Fruit fly (Drosophila melanogaster) whole organism, embryonic: ENCODE results near the gene CG31233.

Experiments used
- BEAF-32 ChIP-seq: fragments of 200-800 bp; sonication (Bioruptor generic); optimal IDR thresholded peaks from 3 replicates; lab custom pipeline; 2017; ENCODE audit warnings: missing biosample characterization, missing genetic modification characterization, mild to moderate bottlenecking, moderate library complexity, missing genetic modification reagents
- CG10147 ChIP-seq: fragments of 200-800 bp; sonication (Bioruptor generic); optimal IDR thresholded peaks from 2 replicates; lab custom pipeline; 2019; ENCODE audit warnings: missing biosample characterization, mild to moderate bottlenecking, missing genetic modification characterization, moderate library complexity
- CG10462 ChIP-seq: fragments of 200-800 bp; sonication (Bioruptor generic); optimal IDR thresholded peaks from 2 replicates; lab custom pipeline; 2016; ENCODE audit warnings: missing biosample characterization, missing genetic modification characterization
- CG12219 ChIP-seq: fragments of 200-800 bp; sonication (Bioruptor generic); optimal IDR thresholded peaks from 3 replicates; lab custom pipeline; 2018; ENCODE audit warnings: missing biosample characterization, mild to moderate bottlenecking, missing genetic modification characterization
- CG1529 ChIP-seq: fragments of 200-800 bp; sonication (Bioruptor generic); optimal IDR thresholded peaks from 3 replicates; lab custom pipeline; 2018; ENCODE audit warnings: missing biosample characterization, missing genetic modification characterization
- CG17829 ChIP-seq: fragments of 200-800 bp; optimal IDR thresholded peaks from 2 replicates; lab custom pipeline; 2019; ENCODE audit warnings: missing biosample characterization, mild to moderate bottlenecking, missing genetic modification characterization, moderate library complexity
- CG3407 ChIP-seq: fragments of 200-800 bp; sonication (Bioruptor generic); optimal IDR thresholded peaks from 2 replicates; lab custom pipeline; 2018; ENCODE audit warnings: missing biosample characterization, mild to moderate bottlenecking, missing genetic modification characterization
- CG5180 ChIP-seq: fragments of 200-800 bp; sonication (Bioruptor generic); optimal IDR thresholded peaks from 3 replicates; lab custom pipeline; 2017; ENCODE audit warnings: missing biosample characterization, missing genetic modification characterization, mild to moderate bottlenecking, moderate library complexity, missing genetic modification reagents
- CG5953 ChIP-seq: fragments of 200-800 bp; sonication (Bioruptor generic); IDR thresholded peaks from 2 replicates; pipeline ENCODE4 v1.3.6; 2022; ENCODE audit warnings: missing biosample characterization, missing genetic modification characterization
- CG6689 ChIP-seq: fragments of 200-800 bp; sonication (Bioruptor generic); IDR thresholded peaks from 2 replicates; pipeline ENCODE4 v1.3.6; 2022; ENCODE audit warnings: missing biosample characterization, missing genetic modification characterization
- CG7357 ChIP-seq: fragments of 200-800 bp; sonication (Bioruptor generic); IDR thresholded peaks from 3 replicates; pipeline ENCODE4 v1.3.6; 2022; ENCODE audit warnings: missing biosample characterization, missing genetic modification characterization
- CG7745 ChIP-seq: fragments of 200-800 bp; sonication (Bioruptor generic); optimal IDR thresholded peaks from 2 replicates; lab custom pipeline; 2018; ENCODE audit warnings: missing biosample characterization, mild to moderate bottlenecking, missing genetic modification characterization, moderate library complexity
- CG7839 ChIP-seq: fragments of 200-800 bp; sonication (Bioruptor generic); optimal IDR thresholded peaks from 3 replicates; lab custom pipeline; 2018; ENCODE audit warnings: missing biosample characterization, mild to moderate bottlenecking, missing genetic modification characterization, moderate library complexity
- CG8359 ChIP-seq: fragments of 200-800 bp; sonication (Bioruptor generic); optimal IDR thresholded peaks from 2 replicates; lab custom pipeline; 2017; ENCODE audit warnings: missing biosample characterization, mild to moderate bottlenecking, missing genetic modification characterization, borderline replicate concordance
- CG9437 ChIP-seq: fragments of 200-800 bp; sonication (Bioruptor generic); optimal IDR thresholded peaks from 2 replicates; lab custom pipeline; 2018; ENCODE audit warnings: missing biosample characterization, mild to moderate bottlenecking, missing genetic modification characterization
- CG9609 ChIP-seq: fragments of 200-800 bp; sonication (Bioruptor generic); optimal IDR thresholded peaks from 3 replicates; lab custom pipeline; 2016; ENCODE audit warnings: missing biosample characterization, missing genetic modification characterization
- Dip2 ChIP-seq: fragments of 200-800 bp; sonication (Bioruptor generic); IDR thresholded peaks from 2 replicates; pipeline ENCODE4 v1.3.6; 2022; ENCODE audit warnings: missing biosample characterization, missing genetic modification characterization
- Dp ChIP-seq: fragments of 200-800 bp; sonication (Bioruptor generic); optimal IDR thresholded peaks from 2 replicates; lab custom pipeline; 2018; ENCODE audit warnings: missing biosample characterization, mild to moderate bottlenecking, missing genetic modification characterization, moderate library complexity
- GATAe ChIP-seq: fragments of 200-800 bp; sonication (Bioruptor generic); conservative IDR thresholded peaks from 2 replicates; pipeline ENCODE4 v1.3.6; 2022; ENCODE audit warnings: missing biosample characterization, missing genetic modification characterization
- MBD-R2 ChIP-seq: fragments of 200-800 bp; sonication (Bioruptor generic); IDR thresholded peaks from 2 replicates; pipeline ENCODE4 v1.3.6; 2022; ENCODE audit warnings: missing biosample characterization, missing genetic modification characterization
- Nf-YA ChIP-seq: fragments of 200-800 bp; sonication (Bioruptor generic); IDR thresholded peaks from 2 replicates; pipeline ENCODE4 v1.3.6; 2022; ENCODE audit warnings: missing biosample characterization, missing genetic modification characterization
- Optix ChIP-seq: fragments of 200-800 bp; sonication (Bioruptor generic); IDR thresholded peaks from 3 replicates; pipeline ENCODE4 v1.3.6; 2022; ENCODE audit warnings: missing biosample characterization, missing genetic modification characterization
- Ravus ChIP-seq: fragments of 200-800 bp; sonication (Bioruptor generic); IDR thresholded peaks from 2 replicates; pipeline ENCODE4 v1.3.6; 2022; ENCODE audit warnings: missing biosample characterization, missing genetic modification characterization
- Rfx ChIP-seq: fragments of 200-800 bp; sonication (Bioruptor generic); IDR thresholded peaks from 2 replicates; pipeline ENCODE4 v1.3.6; 2022; ENCODE audit warnings: missing biosample characterization, missing genetic modification characterization
- Side ChIP-seq: fragments of 200-800 bp; sonication (Bioruptor generic); optimal IDR thresholded peaks from 2 replicates; lab custom pipeline; 2016; ENCODE audit warnings: missing biosample characterization, missing genetic modification characterization
- Sry-δ ChIP-seq: fragments of 200-800 bp; sonication (Bioruptor generic); optimal IDR thresholded peaks from 2 replicates; lab custom pipeline; 2016; ENCODE audit warnings: missing biosample characterization, missing genetic modification characterization
- Taf1 ChIP-seq: fragments of 200-800 bp; sonication (Bioruptor generic); IDR thresholded peaks from 2 replicates; pipeline ENCODE4 v1.3.6; 2022; ENCODE audit warnings: missing biosample characterization, missing genetic modification characterization
- ara ChIP-seq: fragments of 200-800 bp; sonication (Bioruptor generic); IDR thresholded peaks from 2 replicates; pipeline ENCODE4 v1.3.6; 2022; ENCODE audit warnings: missing biosample characterization, missing genetic modification characterization
- bbx ChIP-seq: fragments of 200-800 bp; sonication (Bioruptor generic); IDR thresholded peaks from 2 replicates; pipeline ENCODE4 v1.3.6; 2022; ENCODE audit warnings: missing biosample characterization, missing genetic modification characterization; ENCODE audit not compliant: partially characterized antibody
- danr ChIP-seq: fragments of 200-800 bp; sonication (Bioruptor generic); IDR thresholded peaks from 2 replicates; pipeline ENCODE4 v1.3.6; 2022; ENCODE audit warnings: missing biosample characterization, missing genetic modification characterization
- dpn ChIP-seq, 2 experiments: fragments of 200-800 bp; sonication (Bioruptor generic); optimal IDR thresholded peaks; 3 replicates each; lab custom pipeline; 2016; ENCODE audit warnings: missing biosample characterization in 2 of 2, missing genetic modification characterization in 2 of 2
- ems ChIP-seq: fragments of 200-800 bp; sonication (Bioruptor generic); optimal IDR thresholded peaks from 3 replicates; lab custom pipeline; 2016; ENCODE audit warnings: missing biosample characterization, missing genetic modification characterization
- eve ChIP-seq, 2 experiments: fragments of >200 bp; optimal IDR thresholded peaks; 2 replicates each; lab custom pipeline; 2017; ENCODE audit warnings: missing biosample characterization in 2 of 2, missing genetic modification characterization in 2 of 2
- ewg ChIP-seq: fragments of 200-800 bp; sonication (Bioruptor generic); optimal IDR thresholded peaks from 3 replicates; lab custom pipeline; 2017; ENCODE audit warnings: mild to moderate bottlenecking, missing biosample characterization, missing genetic modification reagents, missing genetic modification characterization
- kah ChIP-seq: fragments of 200-800 bp; sonication (Bioruptor generic); optimal IDR thresholded peaks from 2 replicates; lab custom pipeline; 2018; ENCODE audit warnings: missing biosample characterization, mild to moderate bottlenecking, missing genetic modification characterization
- knrl ChIP-seq: fragments of 200-800 bp; sonication (Bioruptor generic); IDR thresholded peaks from 3 replicates; pipeline ENCODE4 v1.3.6; 2022; ENCODE audit warnings: missing biosample characterization, missing genetic modification characterization; ENCODE audit not compliant: partially characterized antibody
- mam ChIP-seq: fragments of 200-800 bp; sonication (Bioruptor generic); optimal IDR thresholded peaks from 3 replicates; lab custom pipeline; 2016; ENCODE audit warnings: missing biosample characterization, missing genetic modification characterization
- pb ChIP-seq: fragments of 200-800 bp; sonication (Bioruptor generic); optimal IDR thresholded peaks from 3 replicates; lab custom pipeline; 2016; ENCODE audit warnings: missing biosample characterization, missing genetic modification characterization
- phol ChIP-seq: fragments of 200-800 bp; sonication (Bioruptor generic); optimal IDR thresholded peaks from 3 replicates; lab custom pipeline; 2018; ENCODE audit warnings: missing biosample characterization, mild to moderate bottlenecking, missing genetic modification characterization, moderate library complexity
- pros ChIP-seq: fragments of 200-800 bp; sonication (Bioruptor generic); optimal IDR thresholded peaks from 3 replicates; lab custom pipeline; 2019; ENCODE audit warnings: missing biosample characterization, mild to moderate bottlenecking, missing genetic modification characterization, moderate library complexity
- sc ChIP-seq, 3 experiments: fragments of >200 bp in 2 of 3; fragments of 200-800 bp in 1 of 3; sonication (Bioruptor generic) in 1 of 3; optimal IDR thresholded peaks; 2 replicates in 2 of 3; 3 replicates in 1 of 3; lab custom pipeline; 2017; ENCODE audit warnings: mild to moderate bottlenecking in 1 of 3, missing biosample characterization in 1 of 3, missing genetic modification characterization in 1 of 3, missing genetic modification reagents in 1 of 3
- slbo ChIP-seq: fragments of 200-800 bp; sonication (Bioruptor generic); IDR thresholded peaks from 2 replicates; pipeline ENCODE4 v1.3.6; 2022; ENCODE audit warnings: missing biosample characterization, missing genetic modification characterization
- sob ChIP-seq: fragments of 200-800 bp; sonication (Bioruptor generic); IDR thresholded peaks from 2 replicates; pipeline ENCODE4 v1.3.6; 2022; ENCODE audit warnings: missing biosample characterization, missing genetic modification characterization
- sqz ChIP-seq: fragments of 200-800 bp; sonication (Bioruptor generic); optimal IDR thresholded peaks from 3 replicates; lab custom pipeline; 2018; ENCODE audit warnings: missing biosample characterization, mild to moderate bottlenecking, missing genetic modification characterization
- tx ChIP-seq: fragments of 200-800 bp; sonication (Bioruptor generic); optimal IDR thresholded peaks from 2 replicates; lab custom pipeline; 2016; ENCODE audit warnings: missing biosample characterization, missing genetic modification characterization
- vnd ChIP-seq: fragments of 200-800 bp; sonication (Bioruptor generic); IDR thresholded peaks from 3 replicates; pipeline ENCODE4 v1.3.6; 2022; ENCODE audit warnings: missing biosample characterization, missing genetic modification characterization; ENCODE audit not compliant: partially characterized antibody
- wor ChIP-seq: fragments of 200-800 bp; sonication (Bioruptor generic); IDR thresholded peaks from 2 replicates; pipeline ENCODE4 v1.3.6; 2022; ENCODE audit warnings: missing biosample characterization, missing genetic modification characterization
- zen ChIP-seq: fragments of 200-800 bp; sonication (Bioruptor generic); optimal IDR thresholded peaks from 3 replicates; lab custom pipeline; 2018; ENCODE audit warnings: missing biosample characterization, mild to moderate bottlenecking, missing genetic modification characterization, moderate library complexity
- zf30C ChIP-seq: fragments of 200-800 bp; sonication (Bioruptor generic); optimal IDR thresholded peaks from 3 replicates; lab custom pipeline; 2018; ENCODE audit warnings: missing biosample characterization, mild to moderate bottlenecking, missing genetic modification characterization
- zfh1 ChIP-seq: fragments of 200-800 bp; sonication (Bioruptor generic); IDR thresholded peaks from 3 replicates; pipeline ENCODE4 v1.3.6; 2022; ENCODE audit warnings: missing biosample characterization, missing genetic modification characterization

The CG31233 gene

DNA sequence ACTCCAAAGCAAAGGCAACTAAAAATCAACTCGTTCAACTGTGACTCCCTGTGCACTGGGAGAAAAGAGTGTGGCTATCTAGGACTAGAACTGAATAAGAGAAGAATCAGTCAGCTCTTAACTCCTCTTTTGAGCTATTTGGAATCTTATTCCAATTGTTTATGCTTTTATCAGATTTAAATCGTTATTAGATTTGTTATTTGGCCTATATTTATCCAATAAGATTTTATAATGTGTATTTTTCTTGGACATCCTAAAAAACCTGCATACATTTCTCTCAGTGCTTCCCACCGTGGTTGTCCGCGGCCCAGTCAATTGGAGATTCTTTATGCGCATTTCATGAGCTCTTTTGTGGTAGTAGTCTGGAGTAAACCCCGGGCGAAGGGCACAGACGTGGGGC is 31.8 kb downstream of the CG31233 start (continued):
- TF ChIP-seq zf30C (GFP tag; lab: Kevin White, UChicago) (peak; percentile 49), CG8359 (no peak), CG10147 (GFP tag; lab: Kevin White, UChicago) (peak; percentile 41), Nf-YA (GFP tag; lab: Robert Waterston, UW) (0 out of 2 replicates have a peak, but pooled peaks have one; percentile 43), Taf1 (GFP tag; lab: Robert Waterston, UW) (no peak), mam (GFP tag; lab: Kevin White, UChicago) (peak; percentile 76), Ravus (GFP tag; lab: Robert Waterston, UW) (peak; percentile 31), CG9609 (no peak), CG1529 (GFP tag; lab: Kevin White, UChicago) (peak; percentile 39), sob (peak; percentile 72), pb (GFP tag; lab: Kevin White, UChicago) (peak; percentile 38), Dip2 (no peak), MBD-R2 (GFP tag; lab: Robert Waterston, UW) (peak; percentile 24; the same call in 1 of the 2 replicates), CG7745 (tag; lab: Kevin White, UChicago) (no peak), danr (GFP tag; lab: Robert Waterston, UW) (no peak), sqz (peak; percentile 25), GATAe (GFP tag; lab: Robert Waterston, UW) (no peak), Rfx (peak; percentile 75), wor (GFP tag; lab: Robert Waterston, UW) (no peak), zfh1 (GFP tag; lab: Robert Waterston, UW) (peak; percentile 61; the same call in 1 of the 3 replicates), tx (peak; percentile 70), CG5180 (GFP tag; lab: Kevin White, UChicago) (no peak), sc (optimal IDR thresholded peaks at IDR 0.05; lab: Kevin White, UChicago) (no peak), sc (GFP tag; optimal IDR thresholded peaks at IDR 0.05; lab: Kevin White, UChicago) (peak; percentile 42), eve (GFP tag; optimal IDR thresholded peaks at IDR 0.05; lab: Kevin White, UChicago) (no peak), CG10462 (peak; percentile 59), CG3407 (GFP tag; lab: Kevin White, UChicago) (peak; percentile 41), bbx (GFP tag; lab: Robert Waterston, UW) (no peak), phol (tag; lab: Kevin White, UChicago) (peak; percentile 74), kah (GFP tag; lab: Kevin White, UChicago) (no peak), Sry-δ (GFP tag; lab: Kevin White, UChicago) (peak; percentile 18), Dp (GFP tag; lab: Kevin White, UChicago) (no peak), CG7357 (GFP tag; lab: Robert Waterston, UW) (peak; percentile 58; the same call in 2 of the 3 replicates), dpn (GFP tag; optimal IDR thresholded peaks at IDR 0.05; lab: Kevin White, UChicago) (peak; percentile 63 to 65), knrl (GFP tag; lab: Robert Waterston, UW) (no peak), ewg (GFP tag; lab: Kevin White, UChicago) (peak; percentile 33), CG6689 (GFP tag; lab: Robert Waterston, UW) (peak; percentile 66), zen (tag; lab: Kevin White, UChicago) (no peak), Optix (GFP tag; lab: Robert Waterston, UW) (peak; percentile 13; the same call in 1 of the 3 replicates), CG7839 (tag; lab: Kevin White, UChicago) (peak; percentile 79), BEAF-32 (GFP tag; lab: Kevin White, UChicago) (no peak), slbo (peak; percentile 67), ara (GFP tag; lab: Robert Waterston, UW) (0 out of 2 replicates have a peak, but pooled peaks have one; percentile 22), CG5953 (GFP tag; lab: Robert Waterston, UW) (no peak), vnd (GFP tag; lab: Robert Waterston, UW) (no peak), pros (GFP tag; lab: Kevin White, UChicago) (no peak), CG9437 (GFP tag; lab: Kevin White, UChicago) (peak; percentile 20), Side (GFP tag; lab: Kevin White, UChicago) (peak; percentile 32), CG12219 (GFP tag; lab: Kevin White, UChicago) (peak; percentile 62), CG17829 (peak; percentile 70), ems (GFP tag; lab: Kevin White, UChicago) (peak; percentile 47)
